Fruit fly (Drosophila melanogaster) whole organism, prepupa: Measurements from ENCODE around the gene Antdh.

Source experiments
- Blimp-1 ChIP-seq: fragments of 200-800 bp; sonication (Bioruptor generic); optimal IDR thresholded peaks from 3 replicates; lab custom pipeline; 2017; ENCODE audit warnings: missing biosample characterization, missing genetic modification characterization, mild to moderate bottlenecking, moderate library complexity, missing genetic modification reagents
- CG11902 ChIP-seq: fragments of 200-800 bp; sonication (Bioruptor generic); optimal IDR thresholded peaks from 3 replicates; lab custom pipeline; 2016; ENCODE audit warnings: missing biosample characterization, missing genetic modification characterization
- CG16779 ChIP-seq: fragments of 200-800 bp; sonication (Bioruptor generic); optimal IDR thresholded peaks from 3 replicates; lab custom pipeline; 2017; ENCODE audit warnings: missing biosample characterization, mild to moderate bottlenecking, missing genetic modification characterization
- CG3032 ChIP-seq: fragments of 200-800 bp; optimal IDR thresholded peaks from 2 replicates; lab custom pipeline; 2019; ENCODE audit warnings: missing biosample characterization, mild to moderate bottlenecking, missing genetic modification characterization, moderate library complexity
- CG3919 ChIP-seq: fragments of 200-800 bp; sonication (Bioruptor generic); optimal IDR thresholded peaks from 3 replicates; lab custom pipeline; 2016; ENCODE audit warnings: missing biosample characterization, missing genetic modification characterization
- CG4318 ChIP-seq: fragments of 200-800 bp; sonication (Bioruptor generic); optimal IDR thresholded peaks from 3 replicates; lab custom pipeline; 2017; ENCODE audit warnings: missing biosample characterization, mild to moderate bottlenecking, missing genetic modification characterization
- CG6808 ChIP-seq: fragments of 200-800 bp; sonication (Bioruptor generic); optimal IDR thresholded peaks from 3 replicates; lab custom pipeline; 2017; ENCODE audit warnings: missing biosample characterization, missing genetic modification characterization, mild to moderate bottlenecking, moderate library complexity, missing genetic modification reagents
- CG8632 ChIP-seq: fragments of 200-800 bp; sonication (Bioruptor generic); optimal IDR thresholded peaks from 3 replicates; lab custom pipeline; 2016; ENCODE audit warnings: missing biosample characterization, missing genetic modification characterization
- Hr39 ChIP-seq: fragments of 200-800 bp; sonication (Bioruptor generic); optimal IDR thresholded peaks from 2 replicates; lab custom pipeline; 2016; ENCODE audit warnings: missing biosample characterization, missing genetic modification characterization
- dsx ChIP-seq: fragments of 200-800 bp; optimal IDR thresholded peaks from 3 replicates; lab custom pipeline; 2019; ENCODE audit warnings: missing biosample characterization, mild to moderate bottlenecking, missing genetic modification characterization, moderate library complexity; ENCODE audit not compliant: poor library complexity, severe bottlenecking
- esn ChIP-seq: fragments of 200-800 bp; sonication (Bioruptor generic); optimal IDR thresholded peaks from 2 replicates; lab custom pipeline; 2016; ENCODE audit warnings: missing biosample characterization, mild to moderate bottlenecking, missing genetic modification characterization, moderate library complexity
- fd85E ChIP-seq: fragments of 200-800 bp; sonication (Bioruptor generic); optimal IDR thresholded peaks from 3 replicates; lab custom pipeline; 2016; ENCODE audit warnings: missing biosample characterization, missing genetic modification characterization
- salr ChIP-seq, 2 experiments: fragments of 200-800 bp; sonication (Bioruptor generic); optimal IDR thresholded peaks; 3 replicates each; lab custom pipeline; 2016 to 2018; ENCODE audit warnings: missing biosample characterization in 2 of 2, missing genetic modification characterization in 2 of 2, mild to moderate bottlenecking in 1 of 2
- topi ChIP-seq: fragments of 200-800 bp; sonication (Bioruptor generic); optimal IDR thresholded peaks from 3 replicates; lab custom pipeline; 2016; ENCODE audit warnings: missing biosample characterization, missing genetic modification characterization

- no peak for TF ChIP-seq CG11902 (GFP tag; lab: Kevin White, UChicago)
- no peak for TF ChIP-seq CG3919
- no peak for TF ChIP-seq Hr39 (GFP tag; lab: Kevin White, UChicago)
- TF ChIP-seq Blimp-1 (GFP tag; lab: Kevin White, UChicago), result no peak
- TF ChIP-seq esn (GFP tag; lab: Kevin White, UChicago), result peak; percentile 38
- peak; percentile 13 for TF ChIP-seq topi (GFP tag; lab: Kevin White, UChicago)
- TF ChIP-seq salr (GFP tag; optimal IDR thresholded peaks at IDR 0.05; lab: Kevin White, UChicago), result no peak
- peak; percentile 5 for TF ChIP-seq CG3032 (tag; lab: Kevin White, UChicago)
- TF ChIP-seq CG16779 (tag; lab: Kevin White, UChicago), result no peak
- no peak for TF ChIP-seq CG8632 (GFP tag; lab: Kevin White, UChicago)
- TF ChIP-seq fd85E (GFP tag; lab: Kevin White, UChicago), result no peak
- no peak for TF ChIP-seq dsx
- no peak for TF ChIP-seq CG4318 (GFP tag; lab: Kevin White, UChicago)
- TF ChIP-seq CG6808 (GFP tag; lab: Kevin White, UChicago), result no peak
Measured at dm6 chrX:11124749-11125508, 43.9 kb downstream of the Antdh start, which contains the start of gene Rpt3.
